Worm (Caenorhabditis elegans) whole organism, young adult: Measurements from ENCODE around the gene F55F10.1.

Experiments used
- B0019.2 ChIP-seq: fragments of 200-800 bp; sonication (Bioruptor generic); conservative IDR thresholded peaks from 2 replicates; pipeline ENCODE4 v1.3.6; 2022; ENCODE audit warnings: missing genetic modification reagents, missing genetic modification characterization, missing compliant biosample characterization
- B0261.1 ChIP-seq: sonication (generic microtip); optimal IDR thresholded peaks from 2 replicates; lab custom pipeline; 2016; ENCODE audit warnings: mild to moderate bottlenecking, missing genetic modification characterization, moderate library complexity, missing compliant biosample characterization
- F23B12.7 ChIP-seq: sonication (generic microtip); optimal IDR thresholded peaks from 2 replicates; lab custom pipeline; 2017; ENCODE audit warnings: missing genetic modification characterization, mild to moderate bottlenecking, missing compliant biosample characterization, antibody characterized with exemption, moderate library complexity; ENCODE audit not compliant: insufficient read depth
- F39B2.1 ChIP-seq: fragments of 200-800 bp; sonication (Bioruptor generic); IDR thresholded peaks from 2 replicates; pipeline ENCODE4 v1.3.6; 2022; ENCODE audit warnings: missing genetic modification reagents, missing genetic modification characterization, missing compliant biosample characterization
- T07F8.4 ChIP-seq: sonication (generic microtip); optimal IDR thresholded peaks from 2 replicates; lab custom pipeline; 2016; ENCODE audit warnings: mild to moderate bottlenecking, missing genetic modification characterization, moderate library complexity, missing compliant biosample characterization
- Y53G8AR.9 ChIP-seq: fragments of 200-800 bp; sonication (Bioruptor generic); conservative IDR thresholded peaks from 2 replicates; pipeline ENCODE4 v1.3.6; 2022; ENCODE audit warnings: missing genetic modification reagents, missing genetic modification characterization, missing compliant biosample characterization
- Y79H2A.3 ChIP-seq: fragments of 200-800 bp; sonication (Bioruptor generic); conservative IDR thresholded peaks from 2 replicates; pipeline ENCODE4 v1.3.6; 2022; ENCODE audit warnings: missing genetic modification reagents, missing genetic modification characterization, missing compliant biosample characterization
- Y95B8A.8 ChIP-seq: fragments of 200-800 bp; sonication (Bioruptor generic); IDR thresholded peaks from 2 replicates; pipeline ENCODE4 v1.3.6; 2022; ENCODE audit warnings: missing genetic modification reagents, missing genetic modification characterization, missing compliant biosample characterization
- ZK185.1 ChIP-seq: sonication (generic microtip); optimal IDR thresholded peaks from 2 replicates; lab custom pipeline; 2016; ENCODE audit warnings: mild to moderate bottlenecking, missing genetic modification characterization, missing compliant biosample characterization; ENCODE audit not compliant: poor library complexity, severe bottlenecking
- akir-1 ChIP-seq: fragments of 200-800 bp; sonication (Bioruptor generic); optimal IDR thresholded peaks from 2 replicates; lab custom pipeline; 2018; ENCODE audit warnings: mild to moderate bottlenecking, missing genetic modification characterization, moderate library complexity, missing compliant biosample characterization
- ama-1 ChIP-seq, 3 experiments: fragments of 150-350 bp in 1 of 3; sonication (generic microtip) in 2 of 3; optimal IDR thresholded peaks; 2 replicates each; lab custom pipeline; 2014 to 2018; ENCODE audit warnings: missing biosample characterization in 2 of 3, missing genetic modification characterization in 2 of 3, missing genetic modification reagents in 2 of 3
- atf-7 ChIP-seq: sonication (generic microtip); optimal IDR thresholded peaks from 2 replicates; lab custom pipeline; 2017; ENCODE audit warnings: mild to moderate bottlenecking, missing genetic modification characterization, missing compliant biosample characterization
- athp-1 ChIP-seq: sonication (generic microtip); optimal IDR thresholded peaks from 2 replicates; lab custom pipeline; 2017; ENCODE audit warnings: mild to moderate bottlenecking, missing genetic modification characterization, missing compliant biosample characterization
- bed-2 ChIP-seq: fragments of 200-800 bp; sonication (Bioruptor generic); IDR thresholded peaks from 2 replicates; pipeline ENCODE4 v1.3.6; 2022; ENCODE audit warnings: missing genetic modification reagents, missing genetic modification characterization, missing compliant biosample characterization
- cebp-1 ChIP-seq, 2 experiments: fragments of 200-800 bp in 1 of 2; sonication (Bioruptor generic) in 1 of 2; sonication (generic microtip) in 1 of 2; IDR thresholded peaks in 1 of 2; optimal IDR thresholded peaks in 1 of 2; 2 replicates each; pipeline versions ENCODE4 v1.3.6 to Lab custom; 2017 to 2022; ENCODE audit warnings: missing compliant biosample characterization in 2 of 2, missing genetic modification characterization in 2 of 2, mild to moderate bottlenecking in 1 of 2, missing genetic modification reagents in 1 of 2, moderate library complexity in 1 of 2
- ceh-100 ChIP-seq: fragments of 200-800 bp; sonication (Bioruptor generic); IDR thresholded peaks from 2 replicates; pipeline ENCODE4 v1.3.6; 2022; ENCODE audit warnings: missing genetic modification reagents, missing genetic modification characterization, missing compliant biosample characterization
- ceh-91 ChIP-seq: fragments of 200-800 bp; sonication (Bioruptor generic); IDR thresholded peaks from 2 replicates; pipeline ENCODE4 v1.3.6; 2022; ENCODE audit warnings: missing genetic modification reagents, missing genetic modification characterization, missing compliant biosample characterization
- die-1 ChIP-seq: sonication (generic microtip); optimal IDR thresholded peaks from 2 replicates; lab custom pipeline; 2016; ENCODE audit warnings: missing genotype, mild to moderate bottlenecking, missing genetic modification characterization, missing compliant biosample characterization
- efl-1 ChIP-seq: fragments of 150-350 bp; optimal IDR thresholded peaks from 2 replicates; lab custom pipeline; 2014; ENCODE audit warnings: missing biosample characterization, missing genetic modification reagents, missing genetic modification characterization
- egl-44 ChIP-seq: fragments of 200-800 bp; sonication (Bioruptor generic); IDR thresholded peaks from 2 replicates; pipeline ENCODE4 v1.3.6; 2022; ENCODE audit warnings: missing genetic modification reagents, missing genetic modification characterization, missing compliant biosample characterization
- fkh-3 ChIP-seq: sonication (generic microtip); optimal IDR thresholded peaks from 2 replicates; lab custom pipeline; 2016; ENCODE audit warnings: mild to moderate bottlenecking, missing genetic modification characterization, missing compliant biosample characterization
- gei-17 ChIP-seq: fragments of 200-800 bp; sonication (Bioruptor generic); optimal IDR thresholded peaks from 2 replicates; lab custom pipeline; 2018; ENCODE audit warnings: mild to moderate bottlenecking, missing genetic modification characterization, missing compliant biosample characterization
- hlh-26 ChIP-seq: fragments of 200-800 bp; sonication (Bioruptor generic); conservative IDR thresholded peaks from 2 replicates; pipeline ENCODE4 v1.3.6; 2022; ENCODE audit warnings: missing genetic modification reagents, missing genetic modification characterization, missing compliant biosample characterization
- hmg-1.2 ChIP-seq: fragments of 200-800 bp; sonication (Bioruptor generic); IDR thresholded peaks from 2 replicates; pipeline ENCODE4 v1.3.6; 2022; ENCODE audit warnings: missing genetic modification reagents, missing genetic modification characterization, missing compliant biosample characterization
- lin-35 ChIP-seq, 3 experiments: fragments of 150-350 bp in 2 of 3; sonication (generic microtip) in 1 of 3; optimal IDR thresholded peaks; 2 replicates each; lab custom pipeline; 2014 to 2018; ENCODE audit warnings: missing biosample characterization in 3 of 3, missing genetic modification characterization in 3 of 3, missing genetic modification reagents in 3 of 3
- lin-54 ChIP-seq: fragments of 200-800 bp; sonication (Bioruptor generic); optimal IDR thresholded peaks from 2 replicates; lab custom pipeline; 2018; ENCODE audit warnings: mild to moderate bottlenecking, missing genetic modification characterization, missing compliant biosample characterization
- lsl-1 ChIP-seq: fragments of 200-800 bp; sonication (Bioruptor generic); optimal IDR thresholded peaks from 2 replicates; lab custom pipeline; 2018; ENCODE audit warnings: mild to moderate bottlenecking, missing genetic modification characterization, moderate library complexity, missing compliant biosample characterization
- lsy-27 ChIP-seq: sonication (generic microtip); optimal IDR thresholded peaks from 2 replicates; lab custom pipeline; 2017; ENCODE audit warnings: missing genetic modification characterization, mild to moderate bottlenecking, missing compliant biosample characterization, antibody characterized with exemption, missing genotype, borderline replicate concordance; ENCODE audit not compliant: insufficient read depth
- madf-6 ChIP-seq: fragments of 200-800 bp; sonication (Bioruptor generic); IDR thresholded peaks from 2 replicates; pipeline ENCODE4 v1.3.6; 2022; ENCODE audit warnings: missing genetic modification reagents, missing genetic modification characterization, missing compliant biosample characterization
- nfyb-1 ChIP-seq: fragments of 200-800 bp; sonication (Bioruptor generic); IDR thresholded peaks from 2 replicates; pipeline ENCODE4 v1.3.6; 2022; ENCODE audit warnings: missing genetic modification reagents, missing genetic modification characterization, missing compliant biosample characterization
- nhr-27 ChIP-seq: fragments of 200-800 bp; sonication (Bioruptor generic); optimal IDR thresholded peaks from 2 replicates; lab custom pipeline; 2018; ENCODE audit warnings: mild to moderate bottlenecking, missing genetic modification characterization, moderate library complexity, missing compliant biosample characterization
- nhr-90 ChIP-seq: sonication (generic microtip); optimal IDR thresholded peaks from 2 replicates; lab custom pipeline; 2016; ENCODE audit warnings: missing genotype, mild to moderate bottlenecking, missing genetic modification characterization, missing compliant biosample characterization
- rec-8 ChIP-seq, 2 experiments: sonication (generic microtip); optimal IDR thresholded peaks; 2 replicates each; lab custom pipeline; 2016; ENCODE audit warnings: mild to moderate bottlenecking in 2 of 2, missing genetic modification characterization in 2 of 2, missing genetic modification reagents in 2 of 2, missing genotype in 2 of 2, missing biosample characterization in 1 of 2, missing compliant biosample characterization in 1 of 2, moderate library complexity in 1 of 2
- snpc-1.1 ChIP-seq: sonication (generic microtip); optimal IDR thresholded peaks from 2 replicates; lab custom pipeline; 2017; ENCODE audit warnings: missing genetic modification characterization, mild to moderate bottlenecking, missing compliant biosample characterization, antibody characterized with exemption, moderate library complexity, missing genotype, missing genetic modification reagents; ENCODE audit not compliant: insufficient read depth
- tlf-1 ChIP-seq: fragments of 200-800 bp; sonication (Bioruptor generic); optimal IDR thresholded peaks from 2 replicates; lab custom pipeline; 2018; ENCODE audit warnings: mild to moderate bottlenecking, missing genetic modification characterization, missing compliant biosample characterization
- unc-130 ChIP-seq: sonication (generic microtip); optimal IDR thresholded peaks from 2 replicates; lab custom pipeline; 2016; ENCODE audit warnings: missing genetic modification reagents, missing genetic modification characterization, missing compliant biosample characterization
- xnd-1 ChIP-seq: sonication (generic microtip); optimal IDR thresholded peaks from 2 replicates; lab custom pipeline; 2016; ENCODE audit warnings: missing genotype, missing genetic modification reagents, missing genetic modification characterization, missing compliant biosample characterization
- ztf-22 ChIP-seq: fragments of 200-800 bp; sonication (Bioruptor generic); optimal IDR thresholded peaks from 2 replicates; lab custom pipeline; 2018; ENCODE audit warnings: mild to moderate bottlenecking, missing genetic modification characterization, moderate library complexity, missing compliant biosample characterization
- ztf-26 ChIP-seq: sonication (generic microtip); optimal IDR thresholded peaks from 2 replicates; lab custom pipeline; 2017; ENCODE audit warnings: missing genetic modification characterization, missing compliant biosample characterization

F55F10.1 gene

DNA sequence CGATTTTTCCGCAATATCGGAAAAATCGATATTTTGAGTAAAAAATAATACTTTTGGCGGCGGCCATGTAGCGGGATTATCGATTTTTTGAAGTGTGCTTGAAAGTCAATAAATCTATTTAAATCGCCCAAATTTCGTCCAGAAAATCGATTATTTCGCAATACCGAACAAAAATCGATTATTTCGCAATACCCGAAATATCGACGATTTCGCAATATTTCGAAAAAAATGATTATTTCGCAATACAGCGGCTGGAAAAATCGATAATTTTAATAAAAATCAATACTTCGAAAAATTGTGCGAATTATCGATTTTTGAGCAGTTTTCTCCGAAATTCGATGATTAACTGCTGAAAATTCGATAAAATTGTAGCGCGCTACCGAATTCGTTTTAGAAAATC, 42.6 kb upstream of the F55F10.1 start:
- TF ChIP-seq snpc-1.1 (tag; lab: Kevin White, UChicago) (no peak), cebp-1 (GFP tag; IDR thresholded peaks at IDR 0.05; lab: Robert Waterston, UW) (peak; percentile 77), cebp-1 (tag; optimal IDR thresholded peaks at IDR 0.05; lab: Kevin White, UChicago) (peak; percentile 95), fkh-3 (tag; lab: Kevin White, UChicago) (no peak), ztf-22 (no peak)

DNA sequence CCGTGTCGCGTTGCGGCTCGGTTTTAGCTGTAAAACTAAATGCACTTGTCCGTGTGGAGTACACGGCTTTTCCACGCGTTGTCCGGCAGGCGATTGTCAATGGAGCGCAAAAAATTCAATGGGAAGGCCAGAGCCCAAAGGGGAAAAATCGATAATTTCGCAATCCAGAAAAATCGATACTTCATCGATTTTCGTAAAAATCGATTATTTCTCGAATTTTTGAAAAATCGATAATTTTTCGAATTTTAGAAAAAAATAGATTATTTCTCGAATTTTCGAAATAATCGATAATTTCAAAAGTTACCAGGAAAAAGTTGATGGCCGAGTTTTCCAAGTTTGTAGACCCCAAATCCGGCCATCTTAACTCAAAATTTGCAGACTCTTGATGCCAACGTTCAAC, 41.2 kb upstream of the F55F10.1 start:
- no peak for TF ChIP-seq hmg-1.2 (GFP tag; lab: Robert Waterston, UW)
- no peak for TF ChIP-seq gei-17 (GFP tag; lab: Kevin White, UChicago)
- TF ChIP-seq ceh-100, result no peak
- TF ChIP-seq ama-1 (optimal IDR thresholded peaks at IDR 0.05; lab: Kevin White, UChicago), result no peak
- no peak for TF ChIP-seq ama-1 (GFP tag; optimal IDR thresholded peaks at IDR 0.05; lab: Kevin White, UChicago)
- TF ChIP-seq nfyb-1 (GFP tag; lab: Robert Waterston, UW), result no peak
- no peak for TF ChIP-seq bed-2 (GFP tag; lab: Robert Waterston, UW)
- TF ChIP-seq, all 124 proteins: peak for 0

DNA sequence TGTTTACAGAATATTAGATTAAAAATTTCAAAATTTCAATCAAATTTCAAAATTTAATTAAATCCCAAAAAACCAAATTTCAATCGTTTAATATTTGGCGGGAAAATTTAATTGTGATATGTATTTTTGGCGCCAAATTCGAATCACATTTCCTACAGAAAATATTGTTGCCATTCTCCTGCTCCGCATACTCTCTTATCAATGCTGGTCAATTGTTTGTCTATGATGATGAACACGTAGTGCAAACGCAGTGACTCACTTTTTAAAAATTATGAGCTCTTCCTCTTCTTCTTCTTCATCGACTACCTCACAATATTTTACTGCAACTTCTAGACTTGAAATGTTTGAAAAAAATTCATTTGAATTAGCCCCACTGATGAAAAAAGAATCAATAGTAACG, 34.2 kb upstream of the F55F10.1 start, which contains the start of gene trpl-2:
trpl-2 (plus strand) TSS at position 210 of the 400 bp plus-strand sequence.
- TF ChIP-seq die-1 (no peak), unc-130 (no peak), akir-1 (GFP tag; lab: Kevin White, UChicago) (no peak), nhr-27 (tag; lab: Kevin White, UChicago) (no peak), tlf-1 (GFP tag; lab: Kevin White, UChicago) (no peak), xnd-1 (tag; lab: Kevin White, UChicago) (no peak), athp-1 (tag; lab: Kevin White, UChicago) (no peak), ceh-91 (no peak)

DNA sequence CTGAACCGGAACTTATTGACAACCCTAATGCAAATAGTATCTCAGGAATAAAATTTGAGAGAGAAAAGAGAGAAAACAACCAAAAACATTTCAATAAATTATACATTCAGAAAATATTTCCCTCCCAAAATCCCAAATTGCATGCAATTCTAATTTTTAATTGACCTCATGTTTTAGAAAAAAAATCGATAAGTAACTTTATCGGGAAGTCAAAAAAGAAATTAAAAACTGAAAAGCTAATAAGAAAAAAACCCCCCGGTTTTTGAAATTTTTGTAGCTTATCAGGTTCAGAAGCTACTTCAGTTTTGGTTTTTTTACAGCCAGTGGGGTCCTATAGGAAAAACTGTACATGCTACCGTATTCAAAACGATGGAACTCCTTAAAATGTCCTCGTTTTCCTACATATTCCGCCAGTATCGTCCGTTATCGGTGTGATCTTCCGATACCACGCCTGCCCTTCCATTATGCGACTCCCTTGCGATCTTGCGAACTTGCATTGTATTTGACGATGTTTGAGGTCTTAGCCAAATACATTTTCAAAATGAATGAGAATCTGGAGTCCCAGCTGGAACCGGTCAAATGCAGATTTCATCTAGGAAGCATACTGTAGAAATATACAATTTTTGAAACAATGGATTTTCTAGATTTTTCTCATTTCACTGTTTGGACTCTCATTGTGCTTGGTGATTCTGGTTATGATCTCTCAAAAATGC, 24.3 kb upstream of the F55F10.1 start, which contains the start of the genes W03B1.3 and oac-51:
W03B1.3 (minus strand) TSS at position 101 of the 713 bp plus-strand sequence.
oac-51 (plus strand) TSS at position 663 of the 713 bp plus-strand sequence.
- TF ChIP-seq lin-54 (GFP tag; lab: Kevin White, UChicago) (no peak), ztf-26 (no peak), B0019.2 (no peak), egl-44 (GFP tag; lab: Robert Waterston, UW) (no peak)

DNA sequence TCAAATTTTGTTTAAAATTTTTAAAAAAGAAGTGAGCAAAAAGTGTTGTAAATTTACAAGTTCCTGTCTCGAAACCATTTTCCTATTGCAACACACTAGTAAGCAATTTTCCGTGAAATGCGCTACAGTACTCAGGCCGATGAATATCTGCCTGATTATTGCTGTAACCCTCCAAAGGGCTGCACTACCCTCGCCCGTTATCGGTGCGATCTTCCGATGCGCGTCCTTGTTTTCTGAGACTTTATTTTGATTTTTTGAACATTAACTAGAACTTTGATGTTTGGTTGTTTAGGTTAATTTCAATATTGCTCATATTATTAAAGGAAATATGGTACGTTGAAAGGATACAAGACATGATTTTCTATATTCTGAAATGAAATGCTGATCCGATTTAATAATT, 22.4 kb upstream of the F55F10.1 start:
- TF ChIP-seq snpc-1.1 (tag; lab: Kevin White, UChicago) (no peak), Y95B8A.8 (GFP tag; lab: Robert Waterston, UW) (no peak), lsl-1 (GFP tag; lab: Kevin White, UChicago) (no peak), B0261.1 (tag; lab: Kevin White, UChicago) (no peak), hlh-26 (GFP tag; lab: Robert Waterston, UW) (no peak), lin-35 (GFP tag; optimal IDR thresholded peaks at IDR 0.05; lab: Kevin White, UChicago) (no peak), F39B2.1 (GFP tag; lab: Robert Waterston, UW) (no peak), Y53G8AR.9 (no peak), Y79H2A.3 (GFP tag; lab: Robert Waterston, UW) (no peak), rec-8 (tag; optimal IDR thresholded peaks at IDR 0.05; lab: Kevin White, UChicago) (no peak), ZK185.1 (tag; lab: Kevin White, UChicago) (no peak), nhr-90 (tag; lab: Kevin White, UChicago) (no peak), F23B12.7 (tag; lab: Kevin White, UChicago) (no peak), atf-7 (tag; lab: Kevin White, UChicago) (no peak), lsy-27 (no peak), T07F8.4 (tag; lab: Kevin White, UChicago) (no peak), efl-1 (GFP tag; lab: Kevin White, UChicago) (no peak), madf-6 (GFP tag; lab: Robert Waterston, UW) (no peak)
